ENCODE assay signal across 2 fruit fly cellular contexts in the genomic region with DNA sequence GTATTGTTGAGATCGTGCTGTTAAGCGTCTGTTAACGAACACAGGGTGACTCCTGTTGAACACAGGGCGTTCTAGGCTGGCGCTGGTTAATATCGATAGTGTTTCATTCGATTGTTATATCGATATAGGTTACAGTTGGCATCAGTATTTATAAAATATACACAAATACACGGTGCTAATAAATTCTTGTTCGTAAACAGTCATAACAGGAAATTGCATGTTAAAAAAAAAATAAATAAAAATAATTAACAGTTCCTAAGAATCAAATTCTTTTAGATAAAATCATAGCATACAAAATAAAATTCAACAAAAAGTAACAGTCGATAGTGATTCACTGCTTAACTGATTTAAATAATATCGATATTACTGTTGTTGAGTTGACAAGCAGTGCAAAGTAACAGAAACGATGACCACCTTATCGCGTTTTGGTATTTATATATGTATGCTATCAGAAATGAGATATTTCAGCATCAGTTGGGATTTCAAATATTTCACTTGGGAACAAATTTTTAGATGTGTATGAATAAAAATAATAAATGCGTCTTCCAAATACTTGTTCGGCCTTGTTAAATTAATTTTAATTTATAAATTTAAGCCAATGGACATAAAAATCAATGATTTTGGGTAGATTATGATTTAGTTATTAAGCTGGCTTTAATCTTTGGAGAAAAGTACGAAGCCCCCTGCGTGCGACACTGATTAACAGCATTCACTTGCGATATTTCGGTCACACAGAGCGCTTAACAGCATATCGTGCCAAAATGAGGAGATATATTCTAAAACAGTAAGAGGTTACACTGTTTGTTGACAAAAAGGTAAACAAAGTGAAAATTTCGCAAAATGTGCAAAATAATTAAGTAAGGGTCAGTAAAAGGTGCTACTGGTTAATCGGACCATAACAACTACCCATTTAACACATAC.
TF ChIP-seq lines count a peak whose summit lies in the region.

A gene (minus strand): TSS at position 59 of the 921 bp plus-strand sequence.
A gene (plus strand): TSS at position 807 of the 921 bp plus-strand sequence.

TF ChIP-seq in whole organism, adult, 20 proteins besides CTCF, POLR2A, EP300 and RAD21 (continued from another document):
- TF ChIP-seq tj (GFP tag; optimal IDR thresholded peaks at IDR 0.05; lab: Kevin White, UChicago) = no peak

TF ChIP-seq in whole organism, embryonic, 481 proteins besides CTCF, POLR2A, EP300 and RAD21 (continued from another document and continues in another):
- TF ChIP-seq Bgb (GFP tag; IDR thresholded peaks at IDR 0.05; lab: Robert Waterston, UW; ENCODE audit: partially characterized antibody) (peak; percentile 86), ssp (GFP tag; IDR thresholded peaks at IDR 0.05; lab: Robert Waterston, UW) (no peak), Hr51 (GFP tag; optimal IDR thresholded peaks at IDR 0.05; lab: Kevin White, UChicago) (no peak), sc (optimal IDR thresholded peaks at IDR 0.05; lab: Kevin White, UChicago) (no peak), sc (GFP tag; optimal IDR thresholded peaks at IDR 0.05; lab: Kevin White, UChicago) (no peak), CG4707 (GFP tag; optimal IDR thresholded peaks at IDR 0.05; lab: Kevin White, UChicago) (peak; percentile 22), vnd (GFP tag; IDR thresholded peaks at IDR 0.05; lab: Robert Waterston, UW; ENCODE audit: partially characterized antibody) (peak; percentile 73), CG16863 (GFP tag; optimal IDR thresholded peaks at IDR 0.05; lab: Kevin White, UChicago) (no peak), sisA (GFP tag; IDR thresholded peaks at IDR 0.05; lab: Robert Waterston, UW) (no peak), CG2889 (GFP tag; IDR thresholded peaks at IDR 0.05; lab: Robert Waterston, UW) (no peak), Oli (tag; optimal IDR thresholded peaks at IDR 0.05; lab: Kevin White, UChicago) (no peak), CG15696 (tag; optimal IDR thresholded peaks at IDR 0.05; lab: Kevin White, UChicago) (peak; percentile 25), ham (GFP tag; IDR thresholded peaks at IDR 0.05; lab: Robert Waterston, UW) (no peak), Neu2 (GFP tag; optimal IDR thresholded peaks at IDR 0.05; lab: Kevin White, UChicago; ENCODE audit: borderline replicate concordance) (peak; percentile 79), pan (optimal IDR thresholded peaks at IDR 0.05; lab: Kevin White, UChicago) (no peak), pan (GFP tag; optimal IDR thresholded peaks at IDR 0.05 in 1 of 2, IDR thresholded peaks at IDR 0.05 in 1 of 2) (peak in 1 of 2 experiments; percentile 8), zen2 (GFP tag; IDR thresholded peaks at IDR 0.05; lab: Robert Waterston, UW; ENCODE audit: partially characterized antibody) (peak; percentile 78; the same call in 2 of the 3 replicates), pita (GFP tag; optimal IDR thresholded peaks at IDR 0.05; lab: Kevin White, UChicago) (no peak), Ets65A (GFP tag; lab: Kevin White, UChicago) (peak; percentile 93), Dek (tag; optimal IDR thresholded peaks at IDR 0.05; lab: Kevin White, UChicago) (no peak), hb (GFP tag; IDR thresholded peaks at IDR 0.05; lab: Robert Waterston, UW; ENCODE audit: partially characterized antibody) (peak; percentile 90), CG1832 (GFP tag; optimal IDR thresholded peaks at IDR 0.05; lab: Kevin White, UChicago) (no peak), prd (optimal IDR thresholded peaks at IDR 0.05; lab: Kevin White, UChicago) (no peak), prd (GFP tag; IDR thresholded peaks at IDR 0.05; lab: Robert Waterston, UW) (peak; percentile 35; the same call in 1 of the 3 replicates), HLH54F (GFP tag; optimal IDR thresholded peaks at IDR 0.05; lab: Kevin White, UChicago) (no peak), CG11723 (GFP tag; optimal IDR thresholded peaks at IDR 0.05; lab: Kevin White, UChicago) (no peak), zf30C (GFP tag; optimal IDR thresholded peaks at IDR 0.05; lab: Kevin White, UChicago) (no peak), sna (GFP tag; IDR thresholded peaks at IDR 0.05; lab: Robert Waterston, UW; ENCODE audit: partially characterized antibody) (peak; percentile 88), CG16813 (GFP tag; IDR thresholded peaks at IDR 0.05; lab: Robert Waterston, UW; ENCODE audit: partially characterized antibody) (peak; percentile 93), HLHmδ (GFP tag; optimal IDR thresholded peaks at IDR 0.05; lab: Kevin White, UChicago) (peak; percentile 58), bab2 (GFP tag; optimal IDR thresholded peaks at IDR 0.05; lab: Kevin White, UChicago) (no peak), NfI (GFP tag; optimal IDR thresholded peaks at IDR 0.05; lab: Kevin White, UChicago) (peak; percentile 67), seq (GFP tag; IDR thresholded peaks at IDR 0.05; lab: Robert Waterston, UW) (no peak), CG13287 (GFP tag; IDR thresholded peaks at IDR 0.05; lab: Robert Waterston, UW; ENCODE audit: partially characterized antibody) (peak; percentile 79), jing (GFP tag; optimal IDR thresholded peaks at IDR 0.05; lab: Kevin White, UChicago) (no peak), pfk (GFP tag; optimal IDR thresholded peaks at IDR 0.05; lab: Kevin White, UChicago) (peak; percentile 1), chinmo (GFP tag; IDR thresholded peaks at IDR 0.05; lab: Robert Waterston, UW; ENCODE audit: partially characterized antibody) (peak; percentile 77; the same call in 2 of the 4 replicates), CG34376 (GFP tag; optimal IDR thresholded peaks at IDR 0.05; lab: Kevin White, UChicago) (no peak), Nf-YA (GFP tag; IDR thresholded peaks at IDR 0.05; lab: Robert Waterston, UW) (no peak), dysf (GFP tag; IDR thresholded peaks at IDR 0.05; lab: Robert Waterston, UW) (no peak), MESR4 (GFP tag; optimal IDR thresholded peaks at IDR 0.05; lab: Kevin White, UChicago) (no peak), CG16779 (GFP tag; IDR thresholded peaks at IDR 0.05; lab: Robert Waterston, UW) (no peak), CG6683 (GFP tag; optimal IDR thresholded peaks at IDR 0.05; lab: Kevin White, UChicago) (no peak), CG9817 (tag; optimal IDR thresholded peaks at IDR 0.05; lab: Kevin White, UChicago) (peak; percentile 29), CG10979 (tag; optimal IDR thresholded peaks at IDR 0.05; lab: Kevin White, UChicago) (no peak), Aef1 (GFP tag; IDR thresholded peaks at IDR 0.05; lab: Robert Waterston, UW) (no peak), Dref (GFP tag; IDR thresholded peaks at IDR 0.05; lab: Robert Waterston, UW) (peak; percentile 81), NFAT (GFP tag; IDR thresholded peaks at IDR 0.05; lab: Robert Waterston, UW) (peak; percentile 40; the same call in 1 of the 2 replicates), CG4820 (GFP tag; optimal IDR thresholded peaks at IDR 0.05; lab: Kevin White, UChicago) (peak; percentile 27), Myb (GFP tag; optimal IDR thresholded peaks at IDR 0.05; lab: Kevin White, UChicago) (peak; percentile 94), H15 (GFP tag; IDR thresholded peaks at IDR 0.05; lab: Robert Waterston, UW) (no peak), CG1233 (GFP tag; optimal IDR thresholded peaks at IDR 0.05; lab: Kevin White, UChicago) (peak; percentile 39), cad (GFP tag; optimal IDR thresholded peaks at IDR 0.05; lab: Kevin White, UChicago) (peak; percentile 85), CG12104 (GFP tag; optimal IDR thresholded peaks at IDR 0.05; lab: Kevin White, UChicago) (no peak), HHEX (GFP tag; optimal IDR thresholded peaks at IDR 0.05; lab: Kevin White, UChicago) (peak; percentile 1), eve (GFP tag; optimal IDR thresholded peaks at IDR 0.05; lab: Kevin White, UChicago) (no peak), CG3407 (GFP tag; optimal IDR thresholded peaks at IDR 0.05; lab: Kevin White, UChicago) (no peak), CG4404 (GFP tag; IDR thresholded peaks at IDR 0.05; lab: Robert Waterston, UW) (no peak), oc (tag; optimal IDR thresholded peaks at IDR 0.05; lab: Kevin White, UChicago) (no peak), usp (GFP tag; optimal IDR thresholded peaks at IDR 0.05; lab: Kevin White, UChicago) (no peak), CG31441 (GFP tag; IDR thresholded peaks at IDR 0.05; lab: Robert Waterston, UW) (no peak), CG1603 (tag; optimal IDR thresholded peaks at IDR 0.05; lab: Kevin White, UChicago) (peak; percentile 14), Hmx (GFP tag; optimal IDR thresholded peaks at IDR 0.05; lab: Kevin White, UChicago) (no peak), Sin3A (optimal IDR thresholded peaks at IDR 0.05; lab: Kevin White, UChicago) (peak; percentile 35), CG8944 (GFP tag; optimal IDR thresholded peaks at IDR 0.05; lab: Kevin White, UChicago) (no peak), twi (tag; optimal IDR thresholded peaks at IDR 0.05; lab: Kevin White, UChicago) (no peak), emc (GFP tag; optimal IDR thresholded peaks at IDR 0.05; lab: Kevin White, UChicago) (no peak), Oaz (GFP tag; IDR thresholded peaks at IDR 0.05; lab: Robert Waterston, UW) (no peak), amos (GFP tag; IDR thresholded peaks at IDR 0.05; lab: Robert Waterston, UW; ENCODE audit: partially characterized antibody) (peak; percentile 84), fd102C (GFP tag; optimal IDR thresholded peaks at IDR 0.05; lab: Kevin White, UChicago) (no peak), bsh (GFP tag; optimal IDR thresholded peaks at IDR 0.05; lab: Kevin White, UChicago) (peak in 1 of 2 experiments; percentile 21), CG18619 (GFP tag; optimal IDR thresholded peaks at IDR 0.05; lab: Kevin White, UChicago) (no peak), Hsf (GFP tag; optimal IDR thresholded peaks at IDR 0.05; lab: Kevin White, UChicago) (no peak), slp2 (GFP tag; optimal IDR thresholded peaks at IDR 0.05; lab: Kevin White, UChicago) (no peak), mld (GFP tag; IDR thresholded peaks at IDR 0.05; lab: Robert Waterston, UW; ENCODE audit: partially characterized antibody) (peak; percentile 83; the same call in 2 of the 3 replicates), nmo (GFP tag; optimal IDR thresholded peaks at IDR 0.05; lab: Kevin White, UChicago) (peak; percentile 19), Mad (GFP tag; optimal IDR thresholded peaks at IDR 0.05; lab: Kevin White, UChicago) (peak; percentile 56), slbo (GFP tag; IDR thresholded peaks at IDR 0.05; lab: Robert Waterston, UW) (peak; percentile 47; the same call in 1 of the 2 replicates), CG6689 (GFP tag; IDR thresholded peaks at IDR 0.05; lab: Robert Waterston, UW) (peak; percentile 21; the same call in 1 of the 2 replicates), chn (GFP tag; optimal IDR thresholded peaks at IDR 0.05; lab: Kevin White, UChicago) (no peak), pzg (GFP tag; optimal IDR thresholded peaks at IDR 0.05; lab: Kevin White, UChicago) (peak; percentile 53), CG6791 (GFP tag; IDR thresholded peaks at IDR 0.05; lab: Robert Waterston, UW; ENCODE audit: partially characterized antibody) (peak; percentile 80), Atf3 (GFP tag; optimal IDR thresholded peaks at IDR 0.05; lab: Kevin White, UChicago) (no peak), hbn (GFP tag; IDR thresholded peaks at IDR 0.05; lab: Robert Waterston, UW; ENCODE audit: partially characterized antibody) (peak; percentile 64), Scr (GFP tag; IDR thresholded peaks at IDR 0.05; lab: Robert Waterston, UW; ENCODE audit: partially characterized antibody) (peak; percentile 87), CG12236 (GFP tag; optimal IDR thresholded peaks at IDR 0.05; lab: Kevin White, UChicago) (no peak), Nf-YC (tag; optimal IDR thresholded peaks at IDR 0.05; lab: Kevin White, UChicago) (no peak), row (GFP tag; IDR thresholded peaks at IDR 0.05; lab: Robert Waterston, UW) (peak; percentile 54; the same call in 2 of the 3 replicates), Pdp1 (GFP tag; optimal IDR thresholded peaks at IDR 0.05; lab: Kevin White, UChicago) (no peak), CG7963 (GFP tag; IDR thresholded peaks at IDR 0.05; lab: Robert Waterston, UW; ENCODE audit: partially characterized antibody) (peak; percentile 80), CG17912 (GFP tag; optimal IDR thresholded peaks at IDR 0.05; lab: Kevin White, UChicago) (peak; percentile 53), lmd (GFP tag; IDR thresholded peaks at IDR 0.05; lab: Robert Waterston, UW) (peak; percentile 24; the same call in 1 of the 2 replicates), HLH4C (GFP tag; IDR thresholded peaks at IDR 0.05; lab: Robert Waterston, UW; ENCODE audit: partially characterized antibody) (peak; percentile 91), CG7928 (GFP tag; optimal IDR thresholded peaks at IDR 0.05; lab: Kevin White, UChicago) (no peak), CG15514 (GFP tag; optimal IDR thresholded peaks at IDR 0.05; lab: Kevin White, UChicago) (peak; percentile 14), Rfx (GFP tag; IDR thresholded peaks at IDR 0.05; lab: Robert Waterston, UW) (peak; percentile 67), schlank (tag; optimal IDR thresholded peaks at IDR 0.05; lab: Kevin White, UChicago) (no peak), Hmr (GFP tag; optimal IDR thresholded peaks at IDR 0.05; lab: Kevin White, UChicago) (no peak), CG8359 (GFP tag; optimal IDR thresholded peaks at IDR 0.05; lab: Kevin White, UChicago; ENCODE audit: borderline replicate concordance) (no peak), CG11504 (tag; optimal IDR thresholded peaks at IDR 0.05; lab: Kevin White, UChicago) (no peak), Max (GFP tag; optimal IDR thresholded peaks at IDR 0.05; lab: Kevin White, UChicago) (no peak), CG14965 (GFP tag; optimal IDR thresholded peaks at IDR 0.05; lab: Kevin White, UChicago; ENCODE audit: borderline replicate concordance) (no peak), fd3F (GFP tag; optimal IDR thresholded peaks at IDR 0.05; lab: Kevin White, UChicago) (no peak), stwl (tag; optimal IDR thresholded peaks at IDR 0.05; lab: Kevin White, UChicago) (peak; percentile 4), CG17186 (GFP tag; optimal IDR thresholded peaks at IDR 0.05; lab: Kevin White, UChicago) (peak; percentile 75), knrl (GFP tag; IDR thresholded peaks at IDR 0.05; lab: Robert Waterston, UW; ENCODE audit: partially characterized antibody) (peak; percentile 89), CG11560 (tag; IDR thresholded peaks at IDR 0.05; lab: Robert Waterston, UW) (peak; percentile 88), Dbx (GFP tag; IDR thresholded peaks at IDR 0.05; lab: Robert Waterston, UW) (no peak), Opbp (GFP tag; IDR thresholded peaks at IDR 0.05; lab: Robert Waterston, UW; ENCODE audit: partially characterized antibody) (peak; percentile 86), Ptx1 (GFP tag; IDR thresholded peaks at IDR 0.05; lab: Robert Waterston, UW) (no peak), CoRest (tag; optimal IDR thresholded peaks at IDR 0.05; lab: Kevin White, UChicago) (peak; percentile 62), CG7271 (tag; optimal IDR thresholded peaks at IDR 0.05; lab: Kevin White, UChicago) (peak; percentile 14), Trl (optimal IDR thresholded peaks at IDR 0.05; lab: Kevin White, UChicago) (no peak), Trl (GFP tag; optimal IDR thresholded peaks at IDR 0.05; lab: Kevin White, UChicago) (no peak), Rx (GFP tag; IDR thresholded peaks at IDR 0.05; lab: Robert Waterston, UW) (0 out of 2 replicates have a peak, but pooled peaks have one; percentile 9)
